Worm (Caenorhabditis elegans) whole organism, young adult: ENCODE data around the gene F13A7.7.

Source experiments
- B0035.1 ChIP-seq: sonication (generic microtip); optimal IDR thresholded peaks from 2 replicates; lab custom pipeline; 2016; ENCODE audit warnings: missing genetic modification characterization, mild to moderate bottlenecking, missing compliant biosample characterization, missing genotype, missing genetic modification reagents
- B0261.1 ChIP-seq: sonication (generic microtip); optimal IDR thresholded peaks from 2 replicates; lab custom pipeline; 2016; ENCODE audit warnings: mild to moderate bottlenecking, missing genetic modification characterization, moderate library complexity, missing compliant biosample characterization
- C06A6.2 ChIP-seq: fragments of 200-800 bp; sonication (Bioruptor generic); conservative IDR thresholded peaks from 2 replicates; pipeline ENCODE4 v1.3.6; 2022; ENCODE audit warnings: missing genetic modification characterization, missing compliant biosample characterization
- F23B12.7 ChIP-seq: sonication (generic microtip); optimal IDR thresholded peaks from 2 replicates; lab custom pipeline; 2017; ENCODE audit warnings: missing genetic modification characterization, mild to moderate bottlenecking, missing compliant biosample characterization, antibody characterized with exemption, moderate library complexity; ENCODE audit not compliant: insufficient read depth
- F37B4.10 ChIP-seq: fragments of 200-800 bp; sonication (Bioruptor generic); IDR thresholded peaks from 2 replicates; pipeline ENCODE4 v1.3.6; 2022; ENCODE audit warnings: missing genetic modification characterization, missing compliant biosample characterization
- F49E8.2 ChIP-seq: sonication (generic microtip); optimal IDR thresholded peaks from 3 replicates; lab custom pipeline; 2017; ENCODE audit warnings: missing genetic modification characterization, mild to moderate bottlenecking, missing compliant biosample characterization, antibody characterized with exemption, moderate library complexity; ENCODE audit not compliant: insufficient read depth
- F55B11.4 ChIP-seq: sonication (generic microtip); optimal IDR thresholded peaks from 2 replicates; lab custom pipeline; 2016; ENCODE audit warnings: missing compliant biosample characterization, missing genetic modification characterization, borderline replicate concordance; ENCODE audit not compliant: insufficient read depth
- F57A8.1 ChIP-seq: fragments of 200-800 bp; sonication (Bioruptor generic); optimal IDR thresholded peaks from 2 replicates; lab custom pipeline; 2018; ENCODE audit warnings: mild to moderate bottlenecking, missing genetic modification characterization, moderate library complexity, missing compliant biosample characterization
- F57C9.4 ChIP-seq: sonication (generic microtip); optimal IDR thresholded peaks from 2 replicates; lab custom pipeline; 2017; ENCODE audit warnings: mild to moderate bottlenecking, missing genetic modification characterization, missing compliant biosample characterization
- T07F8.4 ChIP-seq: sonication (generic microtip); optimal IDR thresholded peaks from 2 replicates; lab custom pipeline; 2016; ENCODE audit warnings: mild to moderate bottlenecking, missing genetic modification characterization, moderate library complexity, missing compliant biosample characterization
- Y56A3A.18 ChIP-seq: fragments of 200-800 bp; sonication (Bioruptor generic); IDR thresholded peaks from 2 replicates; pipeline ENCODE4 v1.3.6; 2022; ENCODE audit warnings: missing genetic modification reagents, missing genetic modification characterization, missing compliant biosample characterization
- Y67H2A.10 ChIP-seq: fragments of 200-800 bp; sonication (Bioruptor generic); conservative IDR thresholded peaks from 2 replicates; pipeline ENCODE4 v1.3.6; 2022; ENCODE audit warnings: missing genetic modification reagents, missing genetic modification characterization, missing compliant biosample characterization
- aptf-2 ChIP-seq: fragments of 200-800 bp; sonication (Bioruptor generic); conservative IDR thresholded peaks from 2 replicates; pipeline ENCODE4 v1.3.6; 2022; ENCODE audit warnings: missing genetic modification reagents, missing genetic modification characterization, missing compliant biosample characterization
- aptf-3 ChIP-seq: fragments of 200-800 bp; sonication (Bioruptor generic); IDR thresholded peaks from 2 replicates; pipeline ENCODE4 v1.3.6; 2022; ENCODE audit warnings: missing genetic modification characterization, missing compliant biosample characterization
- athp-1 ChIP-seq: sonication (generic microtip); optimal IDR thresholded peaks from 2 replicates; lab custom pipeline; 2017; ENCODE audit warnings: mild to moderate bottlenecking, missing genetic modification characterization, missing compliant biosample characterization
- bed-1 ChIP-seq: fragments of 200-800 bp; sonication (Bioruptor generic); IDR thresholded peaks from 2 replicates; pipeline ENCODE4 v1.3.6; 2022; ENCODE audit warnings: missing genetic modification reagents, missing genetic modification characterization, missing compliant biosample characterization
- ccch-3 ChIP-seq: fragments of 200-800 bp; sonication (Bioruptor generic); optimal IDR thresholded peaks from 2 replicates; lab custom pipeline; 2018; ENCODE audit warnings: mild to moderate bottlenecking, missing genetic modification characterization, missing compliant biosample characterization
- ceh-100 ChIP-seq: fragments of 200-800 bp; sonication (Bioruptor generic); IDR thresholded peaks from 2 replicates; pipeline ENCODE4 v1.3.6; 2022; ENCODE audit warnings: missing genetic modification reagents, missing genetic modification characterization, missing compliant biosample characterization
- ceh-27 ChIP-seq: fragments of 200-800 bp; sonication (Bioruptor generic); optimal IDR thresholded peaks from 2 replicates; lab custom pipeline; 2018; ENCODE audit warnings: mild to moderate bottlenecking, missing genetic modification characterization, moderate library complexity, missing compliant biosample characterization
- ceh-58 ChIP-seq: fragments of 200-800 bp; sonication (Bioruptor generic); IDR thresholded peaks from 2 replicates; pipeline ENCODE4 v1.3.6; 2022; ENCODE audit warnings: missing genetic modification characterization, missing compliant biosample characterization
- ceh-79 ChIP-seq: sonication (generic microtip); optimal IDR thresholded peaks from 2 replicates; lab custom pipeline; 2017; ENCODE audit warnings: mild to moderate bottlenecking, missing genetic modification characterization, missing compliant biosample characterization
- ceh-91 ChIP-seq: fragments of 200-800 bp; sonication (Bioruptor generic); IDR thresholded peaks from 2 replicates; pipeline ENCODE4 v1.3.6; 2022; ENCODE audit warnings: missing genetic modification reagents, missing genetic modification characterization, missing compliant biosample characterization
- dpl-1 ChIP-seq: fragments of 150-350 bp; optimal IDR thresholded peaks from 2 replicates; lab custom pipeline; 2014; ENCODE audit warnings: missing biosample characterization, missing genetic modification reagents, missing genetic modification characterization
- egl-18 ChIP-seq: fragments of 200-800 bp; sonication (Bioruptor generic); IDR thresholded peaks from 2 replicates; pipeline ENCODE4 v1.3.6; 2022; ENCODE audit warnings: missing genetic modification reagents, missing genetic modification characterization, missing compliant biosample characterization
- egl-44 ChIP-seq: fragments of 200-800 bp; sonication (Bioruptor generic); IDR thresholded peaks from 2 replicates; pipeline ENCODE4 v1.3.6; 2022; ENCODE audit warnings: missing genetic modification reagents, missing genetic modification characterization, missing compliant biosample characterization
- hlh-26 ChIP-seq: fragments of 200-800 bp; sonication (Bioruptor generic); conservative IDR thresholded peaks from 2 replicates; pipeline ENCODE4 v1.3.6; 2022; ENCODE audit warnings: missing genetic modification reagents, missing genetic modification characterization, missing compliant biosample characterization
- hrde-1 ChIP-seq: sonication (generic microtip); optimal IDR thresholded peaks from 2 replicates; lab custom pipeline; 2016; ENCODE audit warnings: missing genetic modification characterization, mild to moderate bottlenecking, missing compliant biosample characterization, moderate library complexity, missing genotype, missing genetic modification reagents, borderline replicate concordance
- lag-1 ChIP-seq: fragments of 200-800 bp; sonication (Bioruptor generic); IDR thresholded peaks from 2 replicates; pipeline ENCODE4 v1.3.6; 2022; ENCODE audit warnings: missing genetic modification reagents, missing genetic modification characterization, missing compliant biosample characterization
- let-526 ChIP-seq: fragments of 200-800 bp; sonication (Bioruptor generic); IDR thresholded peaks from 2 replicates; pipeline ENCODE4 v1.3.6; 2022; ENCODE audit warnings: missing genetic modification reagents, missing genetic modification characterization, missing compliant biosample characterization
- let-607 ChIP-seq, 2 experiments: fragments of 200-800 bp in 1 of 2; sonication (Bioruptor generic) in 1 of 2; sonication (generic microtip) in 1 of 2; optimal IDR thresholded peaks; 2 replicates each; lab custom pipeline; 2016 to 2018; ENCODE audit warnings: mild to moderate bottlenecking in 2 of 2, missing compliant biosample characterization in 2 of 2, missing genetic modification characterization in 2 of 2, moderate library complexity in 2 of 2, missing genotype in 1 of 2
- lin-26 ChIP-seq: fragments of 200-800 bp; sonication (Bioruptor generic); IDR thresholded peaks from 2 replicates; pipeline ENCODE4 v1.3.6; 2022; ENCODE audit warnings: missing genetic modification reagents, missing genetic modification characterization, missing compliant biosample characterization
- lin-35 ChIP-seq, 3 experiments: fragments of 150-350 bp in 2 of 3; sonication (generic microtip) in 1 of 3; optimal IDR thresholded peaks; 2 replicates each; lab custom pipeline; 2014 to 2018; ENCODE audit warnings: missing biosample characterization in 3 of 3, missing genetic modification characterization in 3 of 3, missing genetic modification reagents in 3 of 3
- lir-1 ChIP-seq: fragments of 200-800 bp; sonication (Bioruptor generic); conservative IDR thresholded peaks from 2 replicates; pipeline ENCODE4 v1.3.6; 2022; ENCODE audit warnings: missing genetic modification reagents, missing genetic modification characterization, missing compliant biosample characterization
- lsl-1 ChIP-seq: fragments of 200-800 bp; sonication (Bioruptor generic); optimal IDR thresholded peaks from 2 replicates; lab custom pipeline; 2018; ENCODE audit warnings: mild to moderate bottlenecking, missing genetic modification characterization, moderate library complexity, missing compliant biosample characterization
- madf-6 ChIP-seq: fragments of 200-800 bp; sonication (Bioruptor generic); IDR thresholded peaks from 2 replicates; pipeline ENCODE4 v1.3.6; 2022; ENCODE audit warnings: missing genetic modification reagents, missing genetic modification characterization, missing compliant biosample characterization
- madf-8 ChIP-seq: fragments of 200-800 bp; sonication (Bioruptor generic); conservative IDR thresholded peaks from 2 replicates; pipeline ENCODE4 v1.3.6; 2022; ENCODE audit warnings: missing genetic modification reagents, missing genetic modification characterization, missing compliant biosample characterization
- mcd-1 ChIP-seq: fragments of 200-800 bp; sonication (Bioruptor generic); IDR thresholded peaks from 2 replicates; pipeline ENCODE4 v1.3.6; 2022; ENCODE audit warnings: missing genetic modification reagents, missing genetic modification characterization, missing compliant biosample characterization
- mxl-1 ChIP-seq: sonication (generic microtip); optimal IDR thresholded peaks from 2 replicates; lab custom pipeline; 2016; ENCODE audit warnings: missing genetic modification characterization, missing compliant biosample characterization
- nhr-80 ChIP-seq: sonication (generic microtip); optimal IDR thresholded peaks from 2 replicates; lab custom pipeline; 2016; ENCODE audit warnings: missing genetic modification characterization, missing compliant biosample characterization
- pha-4 ChIP-seq: fragments of 150-350 bp; sonication (generic microtip); optimal IDR thresholded peaks from 2 replicates; lab custom pipeline; 2014; ENCODE audit warnings: missing biosample characterization, missing genetic modification reagents, missing genetic modification characterization
- repo-1 ChIP-seq: sonication (generic microtip); optimal IDR thresholded peaks from 2 replicates; lab custom pipeline; 2017; ENCODE audit warnings: mild to moderate bottlenecking, missing genetic modification characterization, missing compliant biosample characterization
- rpc-1 ChIP-seq, 2 experiments: fragments of 150-350 bp in 1 of 2; sonication (generic microtip) in 1 of 2; optimal IDR thresholded peaks; 2 replicates each; lab custom pipeline; 2014 to 2018; ENCODE audit warnings: missing biosample characterization in 1 of 2, missing genetic modification characterization in 1 of 2, missing genetic modification reagents in 1 of 2, missing genotype in 1 of 2
- sea-2 ChIP-seq: fragments of 200-800 bp; sonication (Bioruptor generic); IDR thresholded peaks from 2 replicates; pipeline ENCODE4 v1.3.6; 2022; ENCODE audit warnings: missing genetic modification characterization, missing compliant biosample characterization
- snpc-1.1 ChIP-seq: sonication (generic microtip); optimal IDR thresholded peaks from 2 replicates; lab custom pipeline; 2017; ENCODE audit warnings: missing genetic modification characterization, mild to moderate bottlenecking, missing compliant biosample characterization, antibody characterized with exemption, moderate library complexity, missing genotype, missing genetic modification reagents; ENCODE audit not compliant: insufficient read depth
- xnd-1 ChIP-seq: sonication (generic microtip); optimal IDR thresholded peaks from 2 replicates; lab custom pipeline; 2016; ENCODE audit warnings: missing genotype, missing genetic modification reagents, missing genetic modification characterization, missing compliant biosample characterization
- zim-3 ChIP-seq: sonication (generic microtip); optimal IDR thresholded peaks from 2 replicates; lab custom pipeline; 2017; ENCODE audit warnings: mild to moderate bottlenecking, missing genetic modification characterization, moderate library complexity, missing compliant biosample characterization
- ztf-26 ChIP-seq: sonication (generic microtip); optimal IDR thresholded peaks from 2 replicates; lab custom pipeline; 2017; ENCODE audit warnings: missing genetic modification characterization, missing compliant biosample characterization
- ztf-3 ChIP-seq: fragments of 200-800 bp; sonication (Bioruptor generic); optimal IDR thresholded peaks from 2 replicates; lab custom pipeline; 2018; ENCODE audit warnings: mild to moderate bottlenecking, missing genetic modification characterization, missing compliant biosample characterization
- ztf-6 ChIP-seq: fragments of 200-800 bp; sonication (Bioruptor generic); IDR thresholded peaks from 2 replicates; pipeline ENCODE4 v1.3.6; 2022; ENCODE audit warnings: missing genetic modification reagents, missing genetic modification characterization, missing compliant biosample characterization

Gene F13A7.7

ce11 chrV:16352282-16352681, 31.3 kb downstream of the F13A7.7 start (continued):
- TF ChIP-seq lsl-1 (GFP tag; lab: Kevin White, UChicago) = no peak
- no peak for TF ChIP-seq Y67H2A.10
- TF ChIP-seq dpl-1 (GFP tag; lab: Kevin White, UChicago) = no peak
- no peak for TF ChIP-seq Y56A3A.18 (GFP tag; lab: Robert Waterston, UW)
- no peak for TF ChIP-seq ceh-58 (GFP tag; lab: Robert Waterston, UW)
- no peak; the same call in 1 of the 2 replicates for TF ChIP-seq lir-1 (GFP tag; lab: Robert Waterston, UW)
- TF ChIP-seq madf-8 (GFP tag; lab: Robert Waterston, UW) = no peak
- TF ChIP-seq xnd-1 (tag; lab: Kevin White, UChicago) = no peak
- TF ChIP-seq ceh-100 (GFP tag; lab: Robert Waterston, UW) = no peak
- no peak for TF ChIP-seq F55B11.4 (tag; lab: Kevin White, UChicago)
- no peak for TF ChIP-seq zim-3 (tag; lab: Kevin White, UChicago)
- TF ChIP-seq ceh-91 (GFP tag; lab: Robert Waterston, UW) = no peak
- 0 out of 2 replicates have a peak, but pooled peaks have one; percentile 31 for TF ChIP-seq lin-26 (GFP tag; lab: Robert Waterston, UW)
- no peak for TF ChIP-seq ztf-6 (GFP tag; lab: Robert Waterston, UW)
- no peak for TF ChIP-seq madf-6
- TF ChIP-seq aptf-2 = no peak
- no peak for TF ChIP-seq B0261.1 (tag; lab: Kevin White, UChicago)
- no peak for TF ChIP-seq ceh-79 (tag; lab: Kevin White, UChicago)
- TF ChIP-seq egl-44 (GFP tag; lab: Robert Waterston, UW) = no peak
- no peak for TF ChIP-seq repo-1 (tag; lab: Kevin White, UChicago)
- no peak for TF ChIP-seq C06A6.2 (GFP tag; lab: Robert Waterston, UW)
- TF ChIP-seq hrde-1 (tag; lab: Kevin White, UChicago) = no peak
- TF ChIP-seq lag-1 = no peak
- no peak for TF ChIP-seq F23B12.7 (tag; lab: Kevin White, UChicago)
- no peak for TF ChIP-seq sea-2 (GFP tag; lab: Robert Waterston, UW)
- no peak for TF ChIP-seq snpc-1.1 (tag; lab: Kevin White, UChicago)
- no peak for TF ChIP-seq ztf-26
- TF ChIP-seq F49E8.2 (tag; lab: Kevin White, UChicago) = no peak
- peak; percentile 66 for TF ChIP-seq pha-4
- no peak for TF ChIP-seq athp-1 (tag; lab: Kevin White, UChicago)
- TF ChIP-seq ccch-3 = no peak
- TF ChIP-seq F37B4.10 (GFP tag; lab: Robert Waterston, UW) = no peak
- TF ChIP-seq T07F8.4 (tag; lab: Kevin White, UChicago) = no peak
- TF ChIP-seq aptf-3 (GFP tag; lab: Robert Waterston, UW) = no peak
- TF ChIP-seq F57C9.4 (tag; lab: Kevin White, UChicago) = no peak
- TF ChIP-seq ceh-27 (GFP tag; lab: Kevin White, UChicago) = no peak
- TF ChIP-seq lin-35 (GFP tag; optimal IDR thresholded peaks at IDR 0.05; lab: Kevin White, UChicago) = no peak
- no peak for TF ChIP-seq mxl-1
- no peak for TF ChIP-seq let-607 (tag; optimal IDR thresholded peaks at IDR 0.05; lab: Kevin White, UChicago)
- no peak for TF ChIP-seq mcd-1 (GFP tag; lab: Robert Waterston, UW)
- no peak for TF ChIP-seq bed-1
- no peak for TF ChIP-seq B0035.1
- TF ChIP-seq ztf-3 (GFP tag; lab: Kevin White, UChicago) = no peak
- no peak for TF ChIP-seq let-526 (GFP tag; lab: Robert Waterston, UW)
- TF ChIP-seq egl-18 (GFP tag; lab: Robert Waterston, UW) = no peak
- no peak for TF ChIP-seq hlh-26 (GFP tag; lab: Robert Waterston, UW)
- TF ChIP-seq nhr-80 = peak; percentile 83
- TF ChIP-seq rpc-1 (optimal IDR thresholded peaks at IDR 0.05; lab: Kevin White, UChicago) = no peak
- TF ChIP-seq rpc-1 (tag; optimal IDR thresholded peaks at IDR 0.05; lab: Kevin White, UChicago) = no peak
- TF ChIP-seq F57A8.1 (GFP tag; lab: Kevin White, UChicago) = no peak
